Fruit fly (Drosophila melanogaster) whole organism, prepupa: ENCODE measurements around the gene CG34253.

Experiments
- CG8632 ChIP-seq: fragments of 200-800 bp; sonication (Bioruptor generic); optimal IDR thresholded peaks from 3 replicates; lab custom pipeline; 2016; ENCODE audit warnings: missing biosample characterization, missing genetic modification characterization
- Eip93F ChIP-seq: fragments of 200-800 bp; sonication (Bioruptor generic); optimal IDR thresholded peaks from 2 replicates; lab custom pipeline; 2016; ENCODE audit warnings: missing biosample characterization, mild to moderate bottlenecking, missing genetic modification characterization
- eg ChIP-seq: fragments of 200-800 bp; sonication (Bioruptor generic); IDR thresholded peaks from 3 replicates; pipeline ENCODE4 v1.3.6; 2022; ENCODE audit warnings: missing biosample characterization, missing genetic modification characterization
- fd85E ChIP-seq: fragments of 200-800 bp; sonication (Bioruptor generic); optimal IDR thresholded peaks from 3 replicates; lab custom pipeline; 2016; ENCODE audit warnings: missing biosample characterization, missing genetic modification characterization
- topi ChIP-seq: fragments of 200-800 bp; sonication (Bioruptor generic); optimal IDR thresholded peaks from 3 replicates; lab custom pipeline; 2016; ENCODE audit warnings: missing biosample characterization, missing genetic modification characterization
- vri ChIP-seq: fragments of 200-800 bp; sonication (Bioruptor generic); optimal IDR thresholded peaks from 3 replicates; lab custom pipeline; 2016; ENCODE audit warnings: missing biosample characterization, mild to moderate bottlenecking, missing genetic modification characterization

DNA sequence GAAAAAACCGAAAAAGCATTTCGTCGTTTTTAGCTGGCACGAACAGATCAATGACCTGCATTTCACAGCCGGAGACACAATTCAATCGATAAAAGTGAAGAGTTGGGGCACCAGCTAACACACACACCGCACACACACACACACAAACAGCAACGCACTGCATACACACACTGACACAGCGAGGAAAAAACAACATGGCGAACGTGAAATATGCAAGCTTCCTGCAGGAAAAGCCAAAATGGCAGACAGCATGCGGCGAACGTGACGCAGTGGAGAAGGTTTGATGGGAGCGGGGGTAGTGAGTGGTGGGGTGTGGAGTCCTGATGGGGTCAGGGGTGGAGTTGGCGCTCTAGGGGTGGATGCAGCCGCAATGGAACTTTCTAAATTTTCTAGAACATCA, 3.1 kb downstream of the CG34253 start:
- TF ChIP-seq topi (GFP tag; lab: Kevin White, UChicago) (no peak), fd85E (GFP tag; lab: Kevin White, UChicago) (no peak), eg (no peak), Eip93F (GFP tag; lab: Kevin White, UChicago) (no peak), CG8632 (GFP tag; lab: Kevin White, UChicago) (no peak), vri (GFP tag; lab: Kevin White, UChicago) (no peak)
